Worm (Caenorhabditis elegans) whole organism, early embryonic: Measurements from ENCODE around the gene npr-20.

Experiments used
- B0310.2 ChIP-seq: sonication (generic microtip); optimal IDR thresholded peaks from 2 replicates; lab custom pipeline; 2016; ENCODE audit warnings: mild to moderate bottlenecking, missing genetic modification characterization, missing compliant biosample characterization
- F13C5.2 ChIP-seq: sonication (generic microtip); optimal IDR thresholded peaks from 2 replicates; lab custom pipeline; 2017; ENCODE audit warnings: mild to moderate bottlenecking, missing genetic modification characterization, inconsistent platforms, missing compliant biosample characterization
- aly-1 ChIP-seq: sonication (generic microtip); optimal IDR thresholded peaks from 2 replicates; lab custom pipeline; 2016; ENCODE audit warnings: missing genetic modification characterization, missing compliant biosample characterization
- ama-1 ChIP-seq: fragments of 150-350 bp; optimal IDR thresholded peaks from 2 replicates; lab custom pipeline; 2014
- ceh-13 ChIP-seq: fragments of 200-800 bp; sonication (Bioruptor generic); optimal IDR thresholded peaks from 2 replicates; lab custom pipeline; 2018; ENCODE audit warnings: mild to moderate bottlenecking, missing genetic modification characterization, missing compliant biosample characterization
- ceh-36 ChIP-seq: sonication (generic microtip); optimal IDR thresholded peaks from 2 replicates; lab custom pipeline; 2016; ENCODE audit warnings: missing genetic modification characterization, inconsistent platforms, missing compliant biosample characterization
- ets-7 ChIP-seq: sonication (generic microtip); optimal IDR thresholded peaks from 2 replicates; lab custom pipeline; 2016; ENCODE audit warnings: missing genotype, missing genetic modification characterization, missing compliant biosample characterization
- flt-1 ChIP-seq: fragments of 200-800 bp; sonication (Bioruptor generic); IDR thresholded peaks from 2 replicates; pipeline ENCODE4 v1.3.6; 2022; ENCODE audit warnings: missing genetic modification characterization, missing compliant biosample characterization
- hmbx-1 ChIP-seq: sonication (generic microtip); optimal IDR thresholded peaks from 2 replicates; lab custom pipeline; 2016; ENCODE audit warnings: mild to moderate bottlenecking, missing genetic modification characterization, missing compliant biosample characterization
- hmg-4 ChIP-seq: fragments of 200-800 bp; sonication (Bioruptor generic); optimal IDR thresholded peaks from 2 replicates; lab custom pipeline; 2018; ENCODE audit warnings: mild to moderate bottlenecking, missing genetic modification characterization, missing compliant biosample characterization
- hnd-1 ChIP-seq: sonication (generic microtip); optimal IDR thresholded peaks from 2 replicates; lab custom pipeline; 2016; ENCODE audit warnings: missing genetic modification characterization, missing compliant biosample characterization
- pes-1 ChIP-seq: fragments of 200-800 bp; sonication (Bioruptor generic); IDR thresholded peaks from 2 replicates; pipeline ENCODE4 v1.3.6; 2022; ENCODE audit warnings: missing genetic modification reagents, missing genetic modification characterization, missing compliant biosample characterization
- scrt-1 ChIP-seq: fragments of 200-800 bp; sonication (Bioruptor generic); IDR thresholded peaks from 2 replicates; pipeline ENCODE4 v1.3.6; 2022; ENCODE audit warnings: missing genetic modification characterization, missing compliant biosample characterization
- sea-1 ChIP-seq: fragments of 200-800 bp; sonication (Bioruptor generic); conservative IDR thresholded peaks from 2 replicates; pipeline ENCODE4 v1.3.6; 2022; ENCODE audit warnings: missing genetic modification characterization, missing compliant biosample characterization
- tbx-11 ChIP-seq: fragments of 200-800 bp; sonication (Bioruptor generic); IDR thresholded peaks from 2 replicates; pipeline ENCODE4 v1.3.6; 2022; ENCODE audit warnings: missing genetic modification characterization, missing compliant biosample characterization
- tbx-37 ChIP-seq: fragments of 200-800 bp; sonication (Bioruptor generic); conservative IDR thresholded peaks from 2 replicates; pipeline ENCODE4 v1.3.6; 2022; ENCODE audit warnings: missing genetic modification reagents, missing genetic modification characterization, missing compliant biosample characterization
- tra-4 ChIP-seq: sonication (generic microtip); optimal IDR thresholded peaks from 2 replicates; lab custom pipeline; 2017; ENCODE audit warnings: missing genetic modification characterization, missing compliant biosample characterization

npr-20 gene

ce11 chrII:8896541-8896940 lies 31.6 kb upstream of the npr-20 start, which contains the start of gene lat-1:
TSS of gene lat-1 (plus strand) at chrII:8896841.
- TF ChIP-seq sea-1 (GFP tag; lab: Robert Waterston, UW) (no peak), ama-1 (no peak), tbx-37 (GFP tag; lab: Robert Waterston, UW) (no peak), ceh-13 (GFP tag; lab: Kevin White, UChicago) (no peak), B0310.2 (tag; lab: Kevin White, UChicago) (no peak), ets-7 (no peak), tra-4 (no peak), flt-1 (GFP tag; lab: Robert Waterston, UW) (no peak), tbx-11 (GFP tag; lab: Robert Waterston, UW) (no peak), aly-1 (no peak), hnd-1 (tag; lab: Kevin White, UChicago) (no peak), hmbx-1 (no peak), ceh-36 (tag; lab: Kevin White, UChicago) (no peak)

- TF ChIP-seq tra-4 (no peak), tbx-11 (GFP tag; lab: Robert Waterston, UW) (no peak), ceh-36 (tag; lab: Kevin White, UChicago) (no peak), sea-1 (GFP tag; lab: Robert Waterston, UW) (no peak), pes-1 (no peak), ceh-13 (GFP tag; lab: Kevin White, UChicago) (no peak), F13C5.2 (tag; lab: Kevin White, UChicago) (no peak), hnd-1 (tag; lab: Kevin White, UChicago) (no peak), flt-1 (GFP tag; lab: Robert Waterston, UW) (no peak), ets-7 (no peak), aly-1 (no peak), hmg-4 (GFP tag; lab: Kevin White, UChicago) (no peak), tbx-37 (GFP tag; lab: Robert Waterston, UW) (no peak), scrt-1 (no peak), hmbx-1 (no peak), B0310.2 (tag; lab: Kevin White, UChicago) (no peak), ama-1 (no peak)
These were observed 30.9 kb upstream of the npr-20 start for ce11 chrII:8895895-8896294.

ce11 chrII:8895398-8895797 lies 30.4 kb upstream of the npr-20 start:
- TF ChIP-seq aly-1 (no peak), ets-7 (no peak), hnd-1 (tag; lab: Kevin White, UChicago) (no peak), B0310.2 (tag; lab: Kevin White, UChicago) (no peak), ceh-13 (GFP tag; lab: Kevin White, UChicago) (no peak), hmbx-1 (no peak), tbx-37 (GFP tag; lab: Robert Waterston, UW) (no peak), tra-4 (no peak), F13C5.2 (tag; lab: Kevin White, UChicago) (no peak), ceh-36 (tag; lab: Kevin White, UChicago) (no peak), sea-1 (GFP tag; lab: Robert Waterston, UW) (no peak), tbx-11 (GFP tag; lab: Robert Waterston, UW) (no peak), hmg-4 (GFP tag; lab: Kevin White, UChicago) (no peak), scrt-1 (no peak)

DNA sequence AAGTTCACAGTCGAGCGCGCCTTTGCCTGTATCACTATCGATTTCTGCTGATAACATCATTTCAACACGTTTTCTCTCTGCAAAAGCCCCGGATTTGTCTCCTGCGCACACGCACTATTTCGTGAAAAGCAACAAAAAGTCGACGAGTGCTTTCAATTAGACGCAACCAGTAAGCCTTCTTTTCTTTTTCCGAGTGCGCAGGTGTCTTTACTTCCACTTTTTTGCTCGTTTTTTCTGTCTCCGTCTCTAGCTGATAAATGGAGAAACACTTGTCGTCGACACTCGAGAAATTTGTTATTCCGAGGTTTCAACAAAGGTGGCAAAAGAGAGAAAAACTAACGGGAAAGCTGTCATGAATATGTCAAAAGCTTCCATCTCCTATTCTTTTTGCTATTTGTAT lies 26.6 kb upstream of the npr-20 start:
- TF ChIP-seq B0310.2 (tag; lab: Kevin White, UChicago) = no peak

- TF ChIP-seq ets-7 = no peak
- no peak for TF ChIP-seq ceh-13 (GFP tag; lab: Kevin White, UChicago)
- TF ChIP-seq aly-1 = no peak
These were observed 26.1 kb upstream of the npr-20 start for ce11 chrII:8891042-8891441.

- TF ChIP-seq tra-4 (no peak), aly-1 (no peak), hmbx-1 (no peak), ceh-36 (tag; lab: Kevin White, UChicago) (no peak), flt-1 (GFP tag; lab: Robert Waterston, UW) (no peak)
These were observed 25.6 kb upstream of the npr-20 start for ce11 chrII:8890530-8890929.

- TF ChIP-seq flt-1 (GFP tag; lab: Robert Waterston, UW) = no peak
- no peak for TF ChIP-seq aly-1
- TF ChIP-seq F13C5.2 (tag; lab: Kevin White, UChicago) = no peak
- no peak for TF ChIP-seq pes-1
- TF ChIP-seq hmbx-1 = no peak
- TF ChIP-seq ama-1 = no peak
- TF ChIP-seq sea-1 (GFP tag; lab: Robert Waterston, UW) = no peak
- no peak for TF ChIP-seq ets-7
- no peak for TF ChIP-seq tbx-11 (GFP tag; lab: Robert Waterston, UW)
- no peak for TF ChIP-seq hnd-1 (tag; lab: Kevin White, UChicago)
- TF ChIP-seq ceh-36 (tag; lab: Kevin White, UChicago) = no peak
- TF ChIP-seq tbx-37 (GFP tag; lab: Robert Waterston, UW) = no peak
These were observed 25.0 kb upstream of the npr-20 start for ce11 chrII:8890017-8890416.

DNA sequence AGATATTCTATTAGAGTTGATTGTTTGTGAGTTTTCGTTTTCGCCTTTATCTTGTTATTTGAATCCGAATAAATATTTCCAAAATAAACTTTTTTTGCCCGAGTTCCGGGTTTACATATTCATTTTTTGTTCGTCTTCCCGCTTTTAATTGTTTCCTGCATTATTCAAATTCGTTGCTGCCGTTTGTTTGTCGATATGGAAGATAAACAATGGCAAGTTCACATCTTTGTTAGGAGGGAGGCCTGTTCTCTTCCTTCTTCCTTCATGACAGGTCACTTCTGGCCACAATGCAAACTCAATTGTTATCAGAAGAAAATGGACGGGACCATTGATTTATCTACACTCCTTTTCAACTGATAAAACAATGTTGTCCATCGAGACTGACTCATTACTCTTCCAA lies 24.6 kb upstream of the npr-20 start:
- no peak for TF ChIP-seq tra-4
- no peak for TF ChIP-seq B0310.2 (tag; lab: Kevin White, UChicago)
- TF ChIP-seq flt-1 (GFP tag; lab: Robert Waterston, UW) = no peak
- TF ChIP-seq hmg-4 (GFP tag; lab: Kevin White, UChicago) = no peak
- no peak for TF ChIP-seq ceh-13 (GFP tag; lab: Kevin White, UChicago)
- TF ChIP-seq tbx-37 (GFP tag; lab: Robert Waterston, UW) = no peak
- no peak for TF ChIP-seq sea-1 (GFP tag; lab: Robert Waterston, UW)
- no peak for TF ChIP-seq scrt-1
- no peak for TF ChIP-seq ceh-36 (tag; lab: Kevin White, UChicago)
- no peak for TF ChIP-seq ets-7
- no peak for TF ChIP-seq F13C5.2 (tag; lab: Kevin White, UChicago)
- no peak for TF ChIP-seq tbx-11 (GFP tag; lab: Robert Waterston, UW)
- TF ChIP-seq ama-1 = no peak
- no peak for TF ChIP-seq hnd-1 (tag; lab: Kevin White, UChicago)
- no peak for TF ChIP-seq aly-1
- TF ChIP-seq hmbx-1 = no peak
- no peak for TF ChIP-seq pes-1
